Fruit fly (Drosophila melanogaster): ENCODE results near the gene CG5026.
A peak's percentile ranks its signal among the peaks of the same experiment; 100 is the strongest.

Gene CG5026

dm6 chr3L:8996173-8996767 lies 27.9 kb downstream of the CG5026 start (continued):
- TF ChIP-seq rib (GFP tag; IDR thresholded peaks at IDR 0.05) (no peak), CG10321 (GFP tag; IDR thresholded peaks at IDR 0.05) (no peak), CG14014 (GFP tag; IDR thresholded peaks at IDR 0.05) (peak; percentile 72), tx (GFP tag; optimal IDR thresholded peaks at IDR 0.05) (no peak), CG12155 (GFP tag; optimal IDR thresholded peaks at IDR 0.05) (peak; percentile 43), Usf (GFP tag; optimal IDR thresholded peaks at IDR 0.05) (peak; percentile 3), salm (tag; optimal IDR thresholded peaks at IDR 0.05) (peak; percentile 34), CG1602 (GFP tag; optimal IDR thresholded peaks at IDR 0.05) (peak; percentile 63), ssp (GFP tag; IDR thresholded peaks at IDR 0.05) (0 out of 2 replicates have a peak, but pooled peaks have one; percentile 39), run (tag; optimal IDR thresholded peaks at IDR 0.05) (no peak), psq (GFP tag; optimal IDR thresholded peaks at IDR 0.05) (no peak), disco-r (GFP tag; optimal IDR thresholded peaks at IDR 0.05) (no peak), lmd (GFP tag; IDR thresholded peaks at IDR 0.05) (peak; percentile 66), chif (GFP tag; optimal IDR thresholded peaks at IDR 0.05) (peak; percentile 20 to 62), Mrtf (GFP tag; IDR thresholded peaks at IDR 0.05) (peak; percentile 52; the same call in 1 of the 3 replicates), CG12104 (GFP tag; optimal IDR thresholded peaks at IDR 0.05) (peak; percentile 25), knrl (GFP tag; IDR thresholded peaks at IDR 0.05; ENCODE audit: partially characterized antibody) (no peak), pb (GFP tag; optimal IDR thresholded peaks at IDR 0.05) (no peak), HmgZ (tag; optimal IDR thresholded peaks at IDR 0.05) (peak; percentile 13), tio (GFP tag; optimal IDR thresholded peaks at IDR 0.05) (no peak), zf30C (GFP tag; optimal IDR thresholded peaks at IDR 0.05) (no peak), CG8765 (GFP tag; IDR thresholded peaks at IDR 0.05) (peak; percentile 63; the same call in 1 of the 2 replicates), lilli (GFP tag; optimal IDR thresholded peaks at IDR 0.05) (peak; percentile 68), wek (GFP tag; optimal IDR thresholded peaks at IDR 0.05) (no peak), slou (GFP tag; optimal IDR thresholded peaks at IDR 0.05) (no peak), Max (GFP tag; optimal IDR thresholded peaks at IDR 0.05) (peak; percentile 33), BEAF-32 (GFP tag; optimal IDR thresholded peaks at IDR 0.05) (no peak), B-H1 (GFP tag; IDR thresholded peaks at IDR 0.05) (peak; percentile 44; the same call in 2 of the 3 replicates), CG16863 (GFP tag; optimal IDR thresholded peaks at IDR 0.05) (peak; percentile 45), CG3163 (GFP tag; optimal IDR thresholded peaks at IDR 0.05) (no peak), caup (GFP tag; optimal IDR thresholded peaks at IDR 0.05; ENCODE audit: severe bottlenecking) (peak; percentile 11), CG14667 (GFP tag; IDR thresholded peaks at IDR 0.05) (peak; percentile 61), Jarid2 (GFP tag; optimal IDR thresholded peaks at IDR 0.05) (no peak), Tbp (GFP tag; optimal IDR thresholded peaks at IDR 0.05) (no peak), row (GFP tag; IDR thresholded peaks at IDR 0.05) (peak; percentile 79), CG17328 (GFP tag; IDR thresholded peaks at IDR 0.05) (peak; percentile 82), pita (GFP tag; optimal IDR thresholded peaks at IDR 0.05) (no peak), HmgD (GFP tag; optimal IDR thresholded peaks at IDR 0.05) (no peak), Spps (tag; optimal IDR thresholded peaks at IDR 0.05) (peak; percentile 31), Hr78 (GFP tag; optimal IDR thresholded peaks at IDR 0.05) (no peak), CG6272 (GFP tag; IDR thresholded peaks at IDR 0.05) (0 out of 2 replicates have a peak, but pooled peaks have one; percentile 42), Vsx1 (GFP tag; optimal IDR thresholded peaks at IDR 0.05) (no peak), jumu (GFP tag; optimal IDR thresholded peaks at IDR 0.05) (peak; percentile 36), Pdp1 (GFP tag; optimal IDR thresholded peaks at IDR 0.05) (peak; percentile 22 to 70), scrt (GFP tag; optimal IDR thresholded peaks at IDR 0.05) (no peak), CG5245 (GFP tag; optimal IDR thresholded peaks at IDR 0.05) (peak; percentile 47), CG10431 (GFP tag; optimal IDR thresholded peaks at IDR 0.05) (no peak), CG3407 (GFP tag; optimal IDR thresholded peaks at IDR 0.05) (peak; percentile 40), CG43689 (GFP tag; IDR thresholded peaks at IDR 0.05) (no peak), dimm (GFP tag; IDR thresholded peaks at IDR 0.05) (peak; percentile 51; the same call in 1 of the 2 replicates)
